Worm (Caenorhabditis elegans): ENCODE results near the gene glb-29.

Gene glb-29

ce11 chrII:12005981-12006380 lies 2.9 kb upstream of the glb-29 start:
- TF ChIP-seq unc-130 (GFP tag; optimal IDR thresholded peaks at IDR 0.05): no peak
- peak; percentile 73 for TF ChIP-seq set-16 (GFP tag; IDR thresholded peaks at IDR 0.05)

ce11 chrII:12006575-12007098 lies 2.2 kb upstream of the glb-29 start, which contains the start of gene mcm-2:
TSS of gene mcm-2 (minus strand) at chrII:12006625.
- TF ChIP-seq F49E8.2 (tag; optimal IDR thresholded peaks at IDR 0.05; ENCODE audit: borderline replicate concordance) (peak; percentile 59), ZK337.2 (GFP tag; IDR thresholded peaks at IDR 0.05) (no peak), unc-130 (GFP tag; optimal IDR thresholded peaks at IDR 0.05) (peak; percentile 89), nhr-11 (tag; optimal IDR thresholded peaks at IDR 0.05) (peak; percentile 29), dmd-8 (GFP tag; IDR thresholded peaks at IDR 0.05) (no peak), lin-38 (GFP tag; IDR thresholded peaks at IDR 0.05) (peak; percentile 99), mes-2 (tag; optimal IDR thresholded peaks at IDR 0.05; ENCODE audit: poor library complexity, severe bottlenecking) (peak; percentile 81), Y48G9A.11 (GFP tag; IDR thresholded peaks at IDR 0.05) (peak; percentile 88), nhr-25 (tag; optimal IDR thresholded peaks at IDR 0.05; ENCODE audit: borderline replicate concordance, insufficient read depth) (no peak), mxl-2 (GFP tag; conservative IDR thresholded peaks at IDR 0.05) (no peak), lin-13 (GFP tag; optimal IDR thresholded peaks at IDR 0.05) (peak; percentile 52), snpc-1.2 (GFP tag; IDR thresholded peaks at IDR 0.05) (0 out of 2 replicates have a peak, but pooled peaks have one; percentile 41), nhr-48 (tag; optimal IDR thresholded peaks at IDR 0.05) (no peak), dpl-1 (GFP tag; optimal IDR thresholded peaks at IDR 0.05) (peak; percentile 87), lin-1 (GFP tag; IDR thresholded peaks at IDR 0.05) (peak; percentile 38; the same call in 1 of the 2 replicates), daf-16 (GFP tag; optimal IDR thresholded peaks at IDR 0.05) (no peak), daf-16 (tag; optimal IDR thresholded peaks at IDR 0.05) (peak; percentile 57), skn-1 (tag; optimal IDR thresholded peaks at IDR 0.05) (no peak), nhr-77 (tag; optimal IDR thresholded peaks at IDR 0.05) (peak; percentile 44), nhr-111 (GFP tag; optimal IDR thresholded peaks at IDR 0.05) (no peak), aha-1 (tag) (peak; percentile 91), hif-1 (tag; optimal IDR thresholded peaks at IDR 0.05) (peak in 1 of 2 experiments; percentile 47), tag-97 (GFP tag; IDR thresholded peaks at IDR 0.05) (no peak), ceh-44 (GFP tag; IDR thresholded peaks at IDR 0.05) (no peak), hlh-30 (tag; optimal IDR thresholded peaks at IDR 0.05; ENCODE audit: insufficient read depth) (peak; percentile 45), mdt-29 (GFP tag; IDR thresholded peaks at IDR 0.05) (no peak), nhr-28 (tag; optimal IDR thresholded peaks at IDR 0.05) (peak; percentile 29), nhr-76 (tag; optimal IDR thresholded peaks at IDR 0.05) (no peak), dmd-6 (GFP tag; IDR thresholded peaks at IDR 0.05) (peak; percentile 31; the same call in 1 of the 2 replicates), rbr-2 (tag; optimal IDR thresholded peaks at IDR 0.05) (peak; percentile 8)

DNA sequence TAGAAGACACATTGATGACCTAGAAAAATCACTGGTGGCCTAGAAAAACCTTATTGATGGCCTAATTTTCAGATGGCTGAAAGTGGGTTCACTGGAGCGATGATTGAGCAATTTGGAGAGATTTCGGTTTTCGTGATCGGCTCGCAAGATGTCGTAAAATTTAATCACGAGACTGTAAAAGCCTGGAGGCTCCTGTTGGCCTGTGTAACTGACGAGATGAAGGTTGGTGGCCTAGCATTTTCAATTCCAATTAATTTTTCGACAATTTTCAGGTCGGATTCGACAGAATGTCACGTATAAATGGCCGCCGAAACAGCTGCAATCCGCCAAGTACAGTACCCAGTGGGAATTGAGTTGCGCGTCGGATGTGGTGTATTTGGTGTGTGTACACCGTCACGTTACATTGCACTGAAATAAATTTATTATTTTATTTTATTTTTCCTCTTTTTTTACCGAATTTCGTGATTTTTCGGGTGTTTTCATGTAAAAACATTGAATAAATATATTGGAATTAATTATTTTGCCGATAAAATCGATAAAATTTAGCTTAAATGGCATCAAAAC lies 14.5 kb downstream of the glb-29 start, which contains the start of gene Y17G7B.12:
Gene Y17G7B.12, plus strand, starts transcription at position 547 of the 564 bp plus-strand sequence.
- no peak for TF ChIP-seq hif-1 (tag; optimal IDR thresholded peaks at IDR 0.05)
- peak in 1 of 2 experiments; percentile 77 for TF ChIP-seq lsy-2 (tag; optimal IDR thresholded peaks at IDR 0.05)
- TF ChIP-seq aha-1 (tag): peak; percentile 18
- peak; percentile 46 for TF ChIP-seq lin-38 (GFP tag; IDR thresholded peaks at IDR 0.05)

- TF ChIP-seq nhr-111 (GFP tag; optimal IDR thresholded peaks at IDR 0.05) (no peak), hlh-30 (tag; optimal IDR thresholded peaks at IDR 0.05; ENCODE audit: insufficient read depth) (peak; percentile 42), pqm-1 (tag; optimal IDR thresholded peaks at IDR 0.05) (peak; percentile 64), daf-16 (GFP tag; optimal IDR thresholded peaks at IDR 0.05) (no peak), daf-16 (tag; optimal IDR thresholded peaks at IDR 0.05) (peak; percentile 87), skn-1 (tag; optimal IDR thresholded peaks at IDR 0.05) (no peak), ceh-82 (tag; optimal IDR thresholded peaks at IDR 0.05) (no peak), php-3 (GFP tag; IDR thresholded peaks at IDR 0.05) (peak; percentile 91), nhr-6 (tag; optimal IDR thresholded peaks at IDR 0.05) (peak; percentile 92), lin-1 (GFP tag; IDR thresholded peaks at IDR 0.05) (no peak), aha-1 (tag) (peak; percentile 69), egl-43 (GFP tag; IDR thresholded peaks at IDR 0.05) (no peak), dve-1 (tag; optimal IDR thresholded peaks at IDR 0.05; ENCODE audit: insufficient read depth) (peak; percentile 80), mdl-1 (tag; optimal IDR thresholded peaks at IDR 0.05) (peak in 1 of 2 experiments; percentile 55), nhr-28 (tag; optimal IDR thresholded peaks at IDR 0.05) (peak; percentile 61), dmd-6 (GFP tag; IDR thresholded peaks at IDR 0.05) (peak; percentile 75; the same call in 1 of the 2 replicates), mep-1 (tag; optimal IDR thresholded peaks at IDR 0.05) (peak; percentile 8), unc-62 (GFP tag; optimal IDR thresholded peaks at IDR 0.05 in 1 of 2) (peak in 1 of 2 experiments; percentile 1), unc-62 (tag; optimal IDR thresholded peaks at IDR 0.05) (no peak), hif-1 (tag; optimal IDR thresholded peaks at IDR 0.05) (peak in 1 of 2 experiments; percentile 21)
These were observed 18.9 kb downstream of the glb-29 start, which contains the start of gene Y17G7B.8 for ce11 chrII:12027697-12028245. TSS of gene Y17G7B.8 (minus strand) at chrII:12027747.

Data from whole organism, L4 larva.